Worm (Caenorhabditis elegans) whole organism, L4 larva: ENCODE results near the gene K02E7.7.

Experiments
- D1046.2 ChIP-seq: fragments of 200-800 bp; sonication (Bioruptor generic); IDR thresholded peaks from 2 replicates; pipeline ENCODE4 v1.3.6; 2022; ENCODE audit warnings: missing genetic modification characterization, missing compliant biosample characterization
- F10B5.3 ChIP-seq: sonication (generic microtip); optimal IDR thresholded peaks from 2 replicates; lab custom pipeline; 2016; ENCODE audit warnings: mild to moderate bottlenecking, missing genetic modification characterization, missing compliant biosample characterization
- F26F4.8 ChIP-seq: fragments of 200-800 bp; sonication (Bioruptor generic); conservative IDR thresholded peaks from 2 replicates; pipeline ENCODE4 v1.3.6; 2022; ENCODE audit warnings: missing genetic modification characterization, missing compliant biosample characterization
- F37D6.2 ChIP-seq: sonication (generic microtip); optimal IDR thresholded peaks from 2 replicates; lab custom pipeline; 2016; ENCODE audit warnings: mild to moderate bottlenecking, missing genetic modification characterization, missing compliant biosample characterization
- F44E2.7 ChIP-seq: fragments of 200-800 bp; sonication (Bioruptor generic); IDR thresholded peaks from 2 replicates; pipeline ENCODE4 v2.1.2; 2022; ENCODE audit warnings: missing genetic modification characterization, missing compliant biosample characterization
- T26A8.4 ChIP-seq: fragments of 200-800 bp; sonication (Bioruptor generic); IDR thresholded peaks from 2 replicates; pipeline ENCODE4 v1.3.6; 2022; ENCODE audit warnings: missing genetic modification characterization, missing compliant biosample characterization
- Y48G9A.11 ChIP-seq: fragments of 200-800 bp; sonication (Bioruptor generic); IDR thresholded peaks from 2 replicates; pipeline ENCODE4 v1.3.6; 2022; ENCODE audit warnings: missing genetic modification reagents, missing genetic modification characterization, missing compliant biosample characterization
- ZK337.2 ChIP-seq: fragments of 200-800 bp; sonication (Bioruptor generic); IDR thresholded peaks from 2 replicates; pipeline ENCODE4 v1.3.6; 2022; ENCODE audit warnings: missing genetic modification reagents, missing genetic modification characterization, missing compliant biosample characterization
- aha-1 ChIP-seq: fragments of 150-350 bp; peaks from one replicate; lab custom pipeline; 2014; ENCODE audit warnings: missing biosample characterization, missing genetic modification characterization
- ceh-32 ChIP-seq: sonication (generic microtip); optimal IDR thresholded peaks from 2 replicates; lab custom pipeline; 2016; ENCODE audit warnings: mild to moderate bottlenecking, missing genetic modification characterization, missing compliant biosample characterization; ENCODE audit not compliant: poor library complexity
- cey-2 ChIP-seq: sonication (generic microtip); optimal IDR thresholded peaks from 3 replicates; lab custom pipeline; 2017; ENCODE audit warnings: missing genetic modification characterization, mild to moderate bottlenecking, missing compliant biosample characterization, antibody characterized with exemption, borderline replicate concordance; ENCODE audit not compliant: insufficient read depth
- daf-16 ChIP-seq, 3 experiments: sonication (generic microtip); optimal IDR thresholded peaks; 2 replicates each; lab custom pipeline; 2016 to 2017; ENCODE audit warnings: missing genetic modification characterization in 3 of 3, missing genetic modification reagents in 3 of 3, mild to moderate bottlenecking in 2 of 3, missing compliant biosample characterization in 2 of 3, missing biosample characterization in 1 of 3, moderate library complexity in 1 of 3
- daf-19 ChIP-seq: fragments of 200-800 bp; sonication (Bioruptor generic); conservative IDR thresholded peaks from 2 replicates; pipeline ENCODE4 v1.3.6; 2022; ENCODE audit warnings: missing genetic modification characterization, missing compliant biosample characterization
- duxl-1 ChIP-seq: sonication (generic microtip); optimal IDR thresholded peaks from 2 replicates; lab custom pipeline; 2016; ENCODE audit warnings: mild to moderate bottlenecking, missing genetic modification characterization, moderate library complexity, missing compliant biosample characterization; ENCODE audit not compliant: poor library complexity
- dve-1 ChIP-seq: sonication (generic microtip); optimal IDR thresholded peaks from 2 replicates; lab custom pipeline; 2017; ENCODE audit warnings: antibody characterized with exemption, mild to moderate bottlenecking, missing genetic modification characterization, missing compliant biosample characterization; ENCODE audit not compliant: insufficient read depth
- egl-27 ChIP-seq: sonication (generic microtip); optimal IDR thresholded peaks from 3 replicates; lab custom pipeline; 2017; ENCODE audit warnings: missing biosample characterization, missing genetic modification reagents, missing genetic modification characterization
- egl-43 ChIP-seq: fragments of 200-800 bp; sonication (Bioruptor generic); IDR thresholded peaks from 2 replicates; pipeline ENCODE4 v1.3.6; 2022; ENCODE audit warnings: missing genetic modification reagents, missing genetic modification characterization, missing compliant biosample characterization
- fkh-10 ChIP-seq: fragments of 150-350 bp; optimal IDR thresholded peaks from 2 replicates; lab custom pipeline; 2014; ENCODE audit warnings: missing biosample characterization, missing genetic modification reagents, missing genetic modification characterization
- hif-1 ChIP-seq, 2 experiments: sonication (generic microtip); optimal IDR thresholded peaks; 2 replicates each; lab custom pipeline; 2016 to 2017; ENCODE audit warnings: missing compliant biosample characterization in 2 of 2, missing genetic modification characterization in 2 of 2, missing genetic modification reagents in 2 of 2, missing genotype in 2 of 2, mild to moderate bottlenecking in 1 of 2
- hlh-11 ChIP-seq: fragments of 200-800 bp; sonication (Bioruptor generic); optimal IDR thresholded peaks from 2 replicates; lab custom pipeline; 2018; ENCODE audit warnings: mild to moderate bottlenecking, missing genetic modification characterization, missing compliant biosample characterization
- hlh-30 ChIP-seq: sonication (generic microtip); optimal IDR thresholded peaks from 2 replicates; lab custom pipeline; 2017; ENCODE audit warnings: antibody characterized with exemption, mild to moderate bottlenecking, missing genetic modification characterization, missing compliant biosample characterization; ENCODE audit not compliant: insufficient read depth
- hmg-1.1 ChIP-seq: fragments of 200-800 bp; sonication (Bioruptor generic); IDR thresholded peaks from 2 replicates; pipeline ENCODE4 v1.3.6; 2022; ENCODE audit warnings: missing genetic modification reagents, missing genetic modification characterization, missing compliant biosample characterization
- lim-7 ChIP-seq: fragments of 200-800 bp; sonication (Bioruptor generic); IDR thresholded peaks from 2 replicates; pipeline ENCODE4 v1.3.6; 2022; ENCODE audit warnings: missing genetic modification characterization, missing compliant biosample characterization
- lin-1 ChIP-seq: fragments of 200-800 bp; sonication (Bioruptor generic); IDR thresholded peaks from 2 replicates; pipeline ENCODE4 v1.3.6; 2022; ENCODE audit warnings: missing genetic modification reagents, missing genetic modification characterization, missing compliant biosample characterization
- lin-15B ChIP-seq: fragments of 150-350 bp; sonication (generic microtip); optimal IDR thresholded peaks from 3 replicates; lab custom pipeline; 2014; ENCODE audit warnings: missing biosample characterization, missing genetic modification characterization
- lin-29 ChIP-seq: fragments of 200-800 bp; sonication (Bioruptor generic); IDR thresholded peaks from 2 replicates; pipeline ENCODE4 v1.3.6; 2022; ENCODE audit warnings: missing genetic modification reagents, missing genetic modification characterization, missing compliant biosample characterization
- lsy-2 ChIP-seq, 2 experiments: fragments of 150-350 bp in 1 of 2; sonication (generic microtip) in 1 of 2; optimal IDR thresholded peaks; 2 replicates each; lab custom pipeline; 2014 to 2017; ENCODE audit warnings: missing biosample characterization in 2 of 2, missing genetic modification characterization in 2 of 2
- madf-5 ChIP-seq, 2 experiments: fragments of 200-800 bp; sonication (Bioruptor generic); IDR thresholded peaks; 2 replicates each; pipeline ENCODE4 v1.3.6; 2022; ENCODE audit warnings: missing compliant biosample characterization in 2 of 2, missing genetic modification characterization in 2 of 2
- mdt-29 ChIP-seq: fragments of 200-800 bp; sonication (Bioruptor generic); IDR thresholded peaks from 2 replicates; pipeline ENCODE4 v1.3.6; 2022; ENCODE audit warnings: missing genetic modification reagents, missing genetic modification characterization, missing compliant biosample characterization
- mep-1 ChIP-seq: fragments of 150-350 bp; sonication (generic microtip); optimal IDR thresholded peaks from 3 replicates; lab custom pipeline; 2014; ENCODE audit warnings: missing biosample characterization, missing genetic modification characterization
- mes-2 ChIP-seq: sonication (generic microtip); optimal IDR thresholded peaks from 2 replicates; lab custom pipeline; 2016; ENCODE audit warnings: missing genotype, mild to moderate bottlenecking, missing genetic modification characterization, missing compliant biosample characterization; ENCODE audit not compliant: poor library complexity, severe bottlenecking
- nhr-10 ChIP-seq: fragments of 150-350 bp; optimal IDR thresholded peaks from 2 replicates; lab custom pipeline; 2014; ENCODE audit warnings: missing biosample characterization, missing genetic modification characterization
- nhr-11 ChIP-seq: fragments of 150-350 bp; optimal IDR thresholded peaks from 2 replicates; lab custom pipeline; 2014; ENCODE audit warnings: missing biosample characterization, missing genetic modification characterization
- nhr-237 ChIP-seq: sonication (generic microtip); optimal IDR thresholded peaks from 2 replicates; lab custom pipeline; 2017; ENCODE audit warnings: missing biosample characterization, missing genetic modification characterization
- nhr-28 ChIP-seq: fragments of 150-350 bp; optimal IDR thresholded peaks from 2 replicates; lab custom pipeline; 2014; ENCODE audit warnings: missing biosample characterization, missing genetic modification characterization
- nhr-77 ChIP-seq: fragments of 150-350 bp; optimal IDR thresholded peaks from 2 replicates; lab custom pipeline; 2014; ENCODE audit warnings: missing biosample characterization, missing genetic modification characterization
- pha-4 ChIP-seq, 2 experiments: fragments of 150-350 bp in 1 of 2; fragments of 200-800 bp in 1 of 2; sonication (Bioruptor generic) in 1 of 2; IDR thresholded peaks in 1 of 2; optimal IDR thresholded peaks in 1 of 2; 2 replicates each; pipeline versions ENCODE4 v1.3.6 to Lab custom; 2014 to 2022; ENCODE audit warnings: missing genetic modification characterization in 2 of 2, missing genetic modification reagents in 2 of 2, missing biosample characterization in 1 of 2, missing compliant biosample characterization in 1 of 2
- pqm-1 ChIP-seq: sonication (generic microtip); optimal IDR thresholded peaks from 2 replicates; lab custom pipeline; 2017; ENCODE audit warnings: missing biosample characterization, missing genetic modification characterization
- snpc-4 ChIP-seq: fragments of 150-350 bp; optimal IDR thresholded peaks from 2 replicates; lab custom pipeline; 2014; ENCODE audit warnings: missing biosample characterization, missing genetic modification characterization
- spr-1 ChIP-seq: sonication (generic microtip); optimal IDR thresholded peaks from 2 replicates; lab custom pipeline; 2016; ENCODE audit warnings: mild to moderate bottlenecking, missing genetic modification characterization, missing compliant biosample characterization
- tag-97 ChIP-seq: fragments of 200-800 bp; sonication (Bioruptor generic); IDR thresholded peaks from 2 replicates; pipeline ENCODE4 v1.3.6; 2022; ENCODE audit warnings: missing genetic modification characterization, missing compliant biosample characterization
- tra-1 ChIP-seq: fragments of 200-800 bp; sonication (Bioruptor generic); IDR thresholded peaks from 2 replicates; pipeline ENCODE4 v1.3.6; 2022; ENCODE audit warnings: missing genetic modification reagents, missing genetic modification characterization, missing compliant biosample characterization
- unc-39 ChIP-seq: sonication (generic microtip); optimal IDR thresholded peaks from 2 replicates; lab custom pipeline; 2017; ENCODE audit warnings: missing biosample characterization, missing genetic modification characterization
- unc-62 ChIP-seq, 3 experiments: fragments of 150-350 bp in 1 of 3; sonication (generic microtip); optimal IDR thresholded peaks in 2 of 3; peaks in 1 of 3; 1 replicate in 1 of 3; 2 replicates in 2 of 3; lab custom pipeline; 2014 to 2017; ENCODE audit warnings: missing biosample characterization in 3 of 3, missing genetic modification characterization in 3 of 3, missing genetic modification reagents in 3 of 3, missing genotype in 1 of 3
- vab-7 ChIP-seq: fragments of 200-800 bp; sonication (Bioruptor generic); IDR thresholded peaks from 2 replicates; pipeline ENCODE4 v1.3.6; 2022; ENCODE audit warnings: missing genetic modification reagents, missing genetic modification characterization, missing compliant biosample characterization
- zfp-2 ChIP-seq: sonication (generic microtip); optimal IDR thresholded peaks from 2 replicates; lab custom pipeline; 2016; ENCODE audit warnings: mild to moderate bottlenecking, missing genetic modification characterization, missing compliant biosample characterization
- zfp-3 ChIP-seq: fragments of 200-800 bp; sonication (Bioruptor generic); conservative IDR thresholded peaks from 2 replicates; pipeline ENCODE4 v1.3.6; 2022; ENCODE audit warnings: missing genetic modification reagents, missing genetic modification characterization, missing compliant biosample characterization
- zip-2 ChIP-seq: fragments of 150-350 bp; optimal IDR thresholded peaks from 2 replicates; lab custom pipeline; 2014; ENCODE audit warnings: missing biosample characterization, missing genetic modification characterization
- ztf-11 ChIP-seq: fragments of 150-350 bp; optimal IDR thresholded peaks from 2 replicates; lab custom pipeline; 2014; ENCODE audit warnings: missing biosample characterization, missing genetic modification characterization
- ztf-7 ChIP-seq: fragments of 150-350 bp; optimal IDR thresholded peaks from 2 replicates; lab custom pipeline; 2014; ENCODE audit warnings: missing biosample characterization, missing genetic modification characterization

The K02E7.7 gene

DNA sequence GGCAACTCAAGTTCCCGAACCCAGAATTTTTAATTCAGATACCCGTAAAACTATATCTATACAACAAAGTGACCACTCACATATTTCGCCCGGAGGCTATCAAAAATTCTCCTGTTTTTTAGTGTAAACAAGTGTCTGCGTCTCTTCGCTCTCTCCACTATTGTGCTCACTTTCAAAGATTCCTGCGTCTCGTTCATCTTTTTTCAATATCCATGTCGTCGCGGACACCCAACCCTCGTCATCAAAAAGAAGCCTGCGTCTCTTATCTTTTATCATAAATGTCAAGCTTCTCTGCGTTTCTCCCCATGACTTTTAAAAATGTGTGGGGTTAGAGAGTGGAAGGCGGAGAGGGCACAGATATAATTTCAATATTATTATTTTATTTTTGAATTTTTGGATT is 30.1 kb downstream of the K02E7.7 start:
- TF ChIP-seq hmg-1.1 (GFP tag; lab: Robert Waterston, UW) (peak; percentile 41; the same call in 1 of the 2 replicates), F10B5.3 (no peak), duxl-1 (no peak), aha-1 (tag; lab: Kevin White, UChicago) (no peak), unc-62 (GFP tag; optimal IDR thresholded peaks at IDR 0.05 in 1 of 2; lab: Kevin White, UChicago) (peak in 1 of 2 experiments; percentile 34), unc-62 (tag; optimal IDR thresholded peaks at IDR 0.05; lab: Kevin White, UChicago) (no peak), nhr-77 (no peak), nhr-11 (tag; lab: Kevin White, UChicago) (peak; percentile 66), hif-1 (tag; optimal IDR thresholded peaks at IDR 0.05; lab: Kevin White, UChicago) (no peak), F44E2.7 (GFP tag; lab: Robert Waterston, UW) (no peak), mes-2 (tag; lab: Kevin White, UChicago) (peak; percentile 31), tag-97 (GFP tag; lab: Robert Waterston, UW) (no peak), vab-7 (no peak), ztf-7 (no peak), lim-7 (GFP tag; lab: Robert Waterston, UW) (no peak), lsy-2 (tag; optimal IDR thresholded peaks at IDR 0.05; lab: Kevin White, UChicago) (peak in 1 of 2 experiments; percentile 57), hlh-11 (tag; lab: Kevin White, UChicago) (peak; percentile 54), lin-15B (no peak), egl-43 (GFP tag; lab: Robert Waterston, UW) (no peak), nhr-10 (tag; lab: Kevin White, UChicago) (no peak), unc-39 (tag; lab: Kevin White, UChicago) (no peak), mdt-29 (GFP tag; lab: Robert Waterston, UW) (no peak), ceh-32 (no peak), zfp-2 (tag; lab: Kevin White, UChicago) (no peak), zfp-3 (GFP tag; lab: Robert Waterston, UW) (no peak), daf-19 (GFP tag; lab: Robert Waterston, UW) (no peak), fkh-10 (GFP tag; lab: Kevin White, UChicago) (peak; percentile 69), tra-1 (GFP tag; lab: Robert Waterston, UW) (no peak), pha-4 (GFP tag; IDR thresholded peaks at IDR 0.05; lab: Robert Waterston, UW) (no peak), pha-4 (tag; optimal IDR thresholded peaks at IDR 0.05; lab: Kevin White, UChicago) (peak; percentile 25), D1046.2 (GFP tag; lab: Robert Waterston, UW) (no peak), hlh-30 (peak; percentile 59), daf-16 (GFP tag; optimal IDR thresholded peaks at IDR 0.05; lab: Kevin White, UChicago) (peak in 1 of 2 experiments; percentile 74), daf-16 (tag; optimal IDR thresholded peaks at IDR 0.05; lab: Kevin White, UChicago) (peak; percentile 17), egl-27 (tag; lab: Kevin White, UChicago) (no peak), pqm-1 (tag; lab: Kevin White, UChicago) (no peak), ZK337.2 (GFP tag; lab: Robert Waterston, UW) (no peak), spr-1 (tag; lab: Kevin White, UChicago) (no peak), F26F4.8 (GFP tag; lab: Robert Waterston, UW) (no peak), mep-1 (peak; percentile 26), lin-1 (GFP tag; lab: Robert Waterston, UW) (no peak), snpc-4 (no peak), lin-29 (GFP tag; lab: Robert Waterston, UW) (no peak), F37D6.2 (tag; lab: Kevin White, UChicago) (peak; percentile 20), T26A8.4 (GFP tag; lab: Robert Waterston, UW) (no peak), cey-2 (tag; lab: Kevin White, UChicago) (no peak), dve-1 (tag; lab: Kevin White, UChicago) (peak; percentile 65), nhr-237 (no peak), ztf-11 (tag; lab: Kevin White, UChicago) (no peak), Y48G9A.11 (GFP tag; lab: Robert Waterston, UW) (no peak), zip-2 (no peak), madf-5 (GFP tag; IDR thresholded peaks at IDR 0.05; lab: Robert Waterston, UW) (no peak), nhr-28 (no peak)
